Worm (Caenorhabditis elegans) whole organism, L2 larva: ENCODE measurements around the gene F28H6.6.

Source experiments
- ceh-82 ChIP-seq: fragments of 150-350 bp; optimal IDR thresholded peaks from 2 replicates; lab custom pipeline; 2014; ENCODE audit warnings: missing biosample characterization, missing genetic modification characterization
- elt-1 ChIP-seq: fragments of 150-350 bp; optimal IDR thresholded peaks from 2 replicates; lab custom pipeline; 2014; ENCODE audit warnings: missing biosample characterization, missing genetic modification characterization
- lin-13 ChIP-seq: fragments of 150-350 bp; optimal IDR thresholded peaks from 2 replicates; lab custom pipeline; 2014; ENCODE audit warnings: missing biosample characterization, missing genetic modification reagents, missing genetic modification characterization
- lsy-2 ChIP-seq, 2 experiments: fragments of 150-350 bp in 1 of 2; sonication (generic microtip) in 1 of 2; optimal IDR thresholded peaks; 2 replicates each; lab custom pipeline; 2014 to 2017; ENCODE audit warnings: missing biosample characterization in 2 of 2, missing genetic modification characterization in 2 of 2
- nhr-6 ChIP-seq: fragments of 150-350 bp; optimal IDR thresholded peaks from 2 replicates; lab custom pipeline; 2014; ENCODE audit warnings: missing biosample characterization, missing genetic modification characterization
- unc-39 ChIP-seq: fragments of 150-350 bp; optimal IDR thresholded peaks from 2 replicates; lab custom pipeline; 2014; ENCODE audit warnings: missing biosample characterization, missing genetic modification characterization
- unc-62 ChIP-seq: fragments of 150-350 bp; optimal IDR thresholded peaks from 2 replicates; lab custom pipeline; 2014; ENCODE audit warnings: missing biosample characterization, missing genetic modification reagents, missing genetic modification characterization
- zag-1 ChIP-seq: fragments of 150-350 bp; optimal IDR thresholded peaks from 2 replicates; lab custom pipeline; 2014; ENCODE audit warnings: missing biosample characterization, missing genetic modification characterization
- ztf-1 ChIP-seq: fragments of 200-800 bp; sonication (Bioruptor generic); conservative IDR thresholded peaks from 2 replicates; pipeline ENCODE4 v1.3.6; 2022; ENCODE audit warnings: missing genetic modification characterization, missing compliant biosample characterization

DNA sequence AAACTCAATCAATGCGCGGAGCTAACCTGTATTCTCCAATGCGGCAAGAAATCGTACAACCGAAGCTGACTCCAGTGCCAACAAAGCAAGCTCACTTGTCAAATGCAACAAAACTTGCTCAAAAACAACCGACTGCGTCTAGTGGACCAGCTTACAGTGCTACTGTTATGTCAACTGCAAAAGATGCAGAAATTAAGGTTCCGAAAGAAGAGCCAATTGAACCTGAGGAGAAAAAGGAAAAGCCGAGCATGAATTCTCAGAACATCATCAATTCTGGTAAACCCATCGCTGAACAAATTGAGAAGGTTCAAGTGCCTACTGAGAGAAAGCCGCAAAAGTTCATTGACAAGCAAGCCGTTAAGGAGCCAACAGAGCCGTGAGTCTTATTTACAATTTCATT, 5.8 kb upstream of the F28H6.6 start:
- TF ChIP-seq lin-13 (GFP tag; lab: Kevin White, UChicago) (no peak), ztf-1 (GFP tag; lab: Robert Waterston, UW) (no peak), ceh-82 (tag; lab: Kevin White, UChicago) (no peak), unc-39 (no peak), zag-1 (tag; lab: Kevin White, UChicago) (no peak), unc-62 (GFP tag; lab: Kevin White, UChicago) (no peak), elt-1 (tag; lab: Kevin White, UChicago) (no peak), lsy-2 (tag; optimal IDR thresholded peaks at IDR 0.05; lab: Kevin White, UChicago) (no peak), nhr-6 (tag; lab: Kevin White, UChicago) (no peak)
